Worm (Caenorhabditis elegans) whole organism, L4 larva: ENCODE measurements around the gene cav-1.

Experiments used
- F10B5.3 ChIP-seq: sonication (generic microtip); optimal IDR thresholded peaks from 2 replicates; lab custom pipeline; 2016; ENCODE audit warnings: mild to moderate bottlenecking, missing genetic modification characterization, missing compliant biosample characterization
- F37D6.2 ChIP-seq: sonication (generic microtip); optimal IDR thresholded peaks from 2 replicates; lab custom pipeline; 2016; ENCODE audit warnings: mild to moderate bottlenecking, missing genetic modification characterization, missing compliant biosample characterization
- F49E8.2 ChIP-seq: sonication (generic microtip); optimal IDR thresholded peaks from 2 replicates; lab custom pipeline; 2016; ENCODE audit warnings: missing compliant biosample characterization, mild to moderate bottlenecking, missing genetic modification characterization, borderline replicate concordance
- R02D3.7 ChIP-seq: fragments of 150-350 bp; sonication (generic microtip); optimal IDR thresholded peaks from 3 replicates; lab custom pipeline; 2014; ENCODE audit warnings: missing biosample characterization, missing genetic modification characterization
- T20F7.1 ChIP-seq: fragments of 200-800 bp; sonication (Bioruptor generic); optimal IDR thresholded peaks from 2 replicates; lab custom pipeline; 2018; ENCODE audit warnings: mild to moderate bottlenecking, missing genetic modification characterization, missing compliant biosample characterization
- T26A8.4 ChIP-seq: fragments of 200-800 bp; sonication (Bioruptor generic); IDR thresholded peaks from 2 replicates; pipeline ENCODE4 v1.3.6; 2022; ENCODE audit warnings: missing genetic modification characterization, missing compliant biosample characterization
- Y105C5A.15 ChIP-seq: fragments of 200-800 bp; sonication (Bioruptor generic); IDR thresholded peaks from 2 replicates; pipeline ENCODE4 v1.3.6; 2022; ENCODE audit warnings: missing genetic modification characterization, missing compliant biosample characterization
- Y48G9A.11 ChIP-seq: fragments of 200-800 bp; sonication (Bioruptor generic); IDR thresholded peaks from 2 replicates; pipeline ENCODE4 v1.3.6; 2022; ENCODE audit warnings: missing genetic modification reagents, missing genetic modification characterization, missing compliant biosample characterization
- ZK337.2 ChIP-seq: fragments of 200-800 bp; sonication (Bioruptor generic); IDR thresholded peaks from 2 replicates; pipeline ENCODE4 v1.3.6; 2022; ENCODE audit warnings: missing genetic modification reagents, missing genetic modification characterization, missing compliant biosample characterization
- aha-1 ChIP-seq: fragments of 150-350 bp; peaks from one replicate; lab custom pipeline; 2014; ENCODE audit warnings: missing biosample characterization, missing genetic modification characterization
- ama-1 ChIP-seq: fragments of 150-350 bp; optimal IDR thresholded peaks from 2 replicates; lab custom pipeline; 2014; ENCODE audit warnings: inconsistent platforms, mixed read lengths
- ceh-20 ChIP-seq: fragments of 200-800 bp; sonication (Bioruptor generic); IDR thresholded peaks from 2 replicates; pipeline ENCODE4 v1.3.6; 2022; ENCODE audit warnings: missing genetic modification reagents, missing genetic modification characterization, missing compliant biosample characterization
- ceh-28 ChIP-seq: fragments of 150-350 bp; optimal IDR thresholded peaks from 2 replicates; lab custom pipeline; 2014; ENCODE audit warnings: missing biosample characterization, missing genetic modification reagents, missing genetic modification characterization
- ctbp-1 ChIP-seq: fragments of 200-800 bp; sonication (Bioruptor generic); IDR thresholded peaks from 2 replicates; pipeline ENCODE4 v1.3.6; 2022; ENCODE audit warnings: missing genetic modification reagents, missing genetic modification characterization, missing compliant biosample characterization
- daf-16 ChIP-seq, 3 experiments: sonication (generic microtip); optimal IDR thresholded peaks; 2 replicates each; lab custom pipeline; 2016 to 2017; ENCODE audit warnings: missing genetic modification characterization in 3 of 3, missing genetic modification reagents in 3 of 3, mild to moderate bottlenecking in 2 of 3, missing compliant biosample characterization in 2 of 3, missing biosample characterization in 1 of 3, moderate library complexity in 1 of 3
- dmd-9 ChIP-seq: fragments of 200-800 bp; sonication (Bioruptor generic); IDR thresholded peaks from 2 replicates; pipeline ENCODE4 v1.3.6; 2022; ENCODE audit warnings: missing genetic modification reagents, missing genetic modification characterization, missing compliant biosample characterization
- dve-1 ChIP-seq: sonication (generic microtip); optimal IDR thresholded peaks from 2 replicates; lab custom pipeline; 2017; ENCODE audit warnings: antibody characterized with exemption, mild to moderate bottlenecking, missing genetic modification characterization, missing compliant biosample characterization; ENCODE audit not compliant: insufficient read depth
- egl-27 ChIP-seq: sonication (generic microtip); optimal IDR thresholded peaks from 3 replicates; lab custom pipeline; 2017; ENCODE audit warnings: missing biosample characterization, missing genetic modification reagents, missing genetic modification characterization
- egl-43 ChIP-seq: fragments of 200-800 bp; sonication (Bioruptor generic); IDR thresholded peaks from 2 replicates; pipeline ENCODE4 v1.3.6; 2022; ENCODE audit warnings: missing genetic modification reagents, missing genetic modification characterization, missing compliant biosample characterization
- fkh-10 ChIP-seq: fragments of 150-350 bp; optimal IDR thresholded peaks from 2 replicates; lab custom pipeline; 2014; ENCODE audit warnings: missing biosample characterization, missing genetic modification reagents, missing genetic modification characterization
- gei-8 ChIP-seq: fragments of 200-800 bp; sonication (Bioruptor generic); optimal IDR thresholded peaks from 2 replicates; lab custom pipeline; 2018; ENCODE audit warnings: mild to moderate bottlenecking, missing genetic modification characterization, missing compliant biosample characterization
- hif-1 ChIP-seq, 2 experiments: sonication (generic microtip); optimal IDR thresholded peaks; 2 replicates each; lab custom pipeline; 2016 to 2017; ENCODE audit warnings: missing compliant biosample characterization in 2 of 2, missing genetic modification characterization in 2 of 2, missing genetic modification reagents in 2 of 2, missing genotype in 2 of 2, mild to moderate bottlenecking in 1 of 2
- hlh-11 ChIP-seq: fragments of 200-800 bp; sonication (Bioruptor generic); optimal IDR thresholded peaks from 2 replicates; lab custom pipeline; 2018; ENCODE audit warnings: mild to moderate bottlenecking, missing genetic modification characterization, missing compliant biosample characterization
- hlh-30 ChIP-seq: sonication (generic microtip); optimal IDR thresholded peaks from 2 replicates; lab custom pipeline; 2017; ENCODE audit warnings: antibody characterized with exemption, mild to moderate bottlenecking, missing genetic modification characterization, missing compliant biosample characterization; ENCODE audit not compliant: insufficient read depth
- jun-1 ChIP-seq: fragments of 150-350 bp; optimal IDR thresholded peaks from 2 replicates; lab custom pipeline; 2014; ENCODE audit warnings: missing biosample characterization, missing genetic modification reagents, missing genetic modification characterization
- lin-39 ChIP-seq: fragments of 150-350 bp; optimal IDR thresholded peaks from 2 replicates; lab custom pipeline; 2014; ENCODE audit warnings: missing biosample characterization, missing genetic modification reagents, missing genetic modification characterization
- mdl-1 ChIP-seq, 2 experiments: fragments of 150-350 bp in 1 of 2; sonication (generic microtip) in 1 of 2; optimal IDR thresholded peaks; 2 replicates each; lab custom pipeline; 2014 to 2017; ENCODE audit warnings: missing biosample characterization in 2 of 2, missing genetic modification characterization in 2 of 2
- mdt-29 ChIP-seq: fragments of 200-800 bp; sonication (Bioruptor generic); IDR thresholded peaks from 2 replicates; pipeline ENCODE4 v1.3.6; 2022; ENCODE audit warnings: missing genetic modification reagents, missing genetic modification characterization, missing compliant biosample characterization
- nhr-11 ChIP-seq: fragments of 150-350 bp; optimal IDR thresholded peaks from 2 replicates; lab custom pipeline; 2014; ENCODE audit warnings: missing biosample characterization, missing genetic modification characterization
- nhr-111 ChIP-seq: fragments of 200-800 bp; sonication (Bioruptor generic); optimal IDR thresholded peaks from 2 replicates; lab custom pipeline; 2018; ENCODE audit warnings: mild to moderate bottlenecking, missing genetic modification characterization, missing compliant biosample characterization
- nhr-28 ChIP-seq: fragments of 150-350 bp; optimal IDR thresholded peaks from 2 replicates; lab custom pipeline; 2014; ENCODE audit warnings: missing biosample characterization, missing genetic modification characterization
- nhr-48 ChIP-seq: sonication (generic microtip); optimal IDR thresholded peaks from 2 replicates; lab custom pipeline; 2016; ENCODE audit warnings: mild to moderate bottlenecking, missing genetic modification characterization, missing compliant biosample characterization
- nhr-77 ChIP-seq: fragments of 150-350 bp; optimal IDR thresholded peaks from 2 replicates; lab custom pipeline; 2014; ENCODE audit warnings: missing biosample characterization, missing genetic modification characterization
- pha-4 ChIP-seq, 2 experiments: fragments of 150-350 bp in 1 of 2; fragments of 200-800 bp in 1 of 2; sonication (Bioruptor generic) in 1 of 2; IDR thresholded peaks in 1 of 2; optimal IDR thresholded peaks in 1 of 2; 2 replicates each; pipeline versions ENCODE4 v1.3.6 to Lab custom; 2014 to 2022; ENCODE audit warnings: missing genetic modification characterization in 2 of 2, missing genetic modification reagents in 2 of 2, missing biosample characterization in 1 of 2, missing compliant biosample characterization in 1 of 2
- saeg-2 ChIP-seq: fragments of 200-800 bp; sonication (Bioruptor generic); IDR thresholded peaks from 2 replicates; pipeline ENCODE4 v1.3.6; 2022; ENCODE audit warnings: missing genetic modification reagents, missing genetic modification characterization, missing compliant biosample characterization
- sdz-12 ChIP-seq: fragments of 200-800 bp; sonication (Bioruptor generic); optimal IDR thresholded peaks from 2 replicates; lab custom pipeline; 2018; ENCODE audit warnings: mild to moderate bottlenecking, missing genetic modification characterization, missing compliant biosample characterization
- snpc-1.2 ChIP-seq: fragments of 200-800 bp; sonication (Bioruptor generic); IDR thresholded peaks from 2 replicates; pipeline ENCODE4 v1.3.6; 2022; ENCODE audit warnings: missing genetic modification reagents, missing genetic modification characterization, missing compliant biosample characterization
- tag-97 ChIP-seq: fragments of 200-800 bp; sonication (Bioruptor generic); IDR thresholded peaks from 2 replicates; pipeline ENCODE4 v1.3.6; 2022; ENCODE audit warnings: missing genetic modification characterization, missing compliant biosample characterization
- unc-39 ChIP-seq: sonication (generic microtip); optimal IDR thresholded peaks from 2 replicates; lab custom pipeline; 2017; ENCODE audit warnings: missing biosample characterization, missing genetic modification characterization
- unc-62 ChIP-seq, 3 experiments: fragments of 150-350 bp in 1 of 3; sonication (generic microtip); optimal IDR thresholded peaks in 2 of 3; peaks in 1 of 3; 1 replicate in 1 of 3; 2 replicates in 2 of 3; lab custom pipeline; 2014 to 2017; ENCODE audit warnings: missing biosample characterization in 3 of 3, missing genetic modification characterization in 3 of 3, missing genetic modification reagents in 3 of 3, missing genotype in 1 of 3
- vab-7 ChIP-seq: fragments of 200-800 bp; sonication (Bioruptor generic); IDR thresholded peaks from 2 replicates; pipeline ENCODE4 v1.3.6; 2022; ENCODE audit warnings: missing genetic modification reagents, missing genetic modification characterization, missing compliant biosample characterization
- zfp-3 ChIP-seq: fragments of 200-800 bp; sonication (Bioruptor generic); conservative IDR thresholded peaks from 2 replicates; pipeline ENCODE4 v1.3.6; 2022; ENCODE audit warnings: missing genetic modification reagents, missing genetic modification characterization, missing compliant biosample characterization
- zip-11 ChIP-seq: fragments of 200-800 bp; sonication (Bioruptor generic); IDR thresholded peaks from 2 replicates; pipeline ENCODE4 v1.3.6; 2022; ENCODE audit warnings: missing genetic modification characterization, missing compliant biosample characterization
- ztf-11 ChIP-seq: fragments of 150-350 bp; optimal IDR thresholded peaks from 2 replicates; lab custom pipeline; 2014; ENCODE audit warnings: missing biosample characterization, missing genetic modification characterization
- ztf-7 ChIP-seq: fragments of 150-350 bp; optimal IDR thresholded peaks from 2 replicates; lab custom pipeline; 2014; ENCODE audit warnings: missing biosample characterization, missing genetic modification characterization

The cav-1 gene

ce11 chrIV:9756647-9757424 is 15.5 kb upstream of the cav-1 start (continued):
- TF ChIP-seq Y105C5A.15 (GFP tag; lab: Robert Waterston, UW) (no peak), nhr-28 (tag; lab: Kevin White, UChicago) (peak; percentile 94), ama-1 (lab: Kevin White, UChicago) (no peak), nhr-77 (tag; lab: Kevin White, UChicago) (peak; percentile 48), dmd-9 (no peak), unc-39 (tag; lab: Kevin White, UChicago) (no peak), dve-1 (tag; lab: Kevin White, UChicago) (peak; percentile 89), tag-97 (GFP tag; lab: Robert Waterston, UW) (no peak), mdt-29 (GFP tag; lab: Robert Waterston, UW) (no peak), zip-11 (GFP tag; lab: Robert Waterston, UW) (no peak), F10B5.3 (no peak), R02D3.7 (tag; lab: Kevin White, UChicago) (no peak), fkh-10 (GFP tag; lab: Kevin White, UChicago) (no peak), hlh-11 (peak; percentile 69), ctbp-1 (GFP tag; lab: Robert Waterston, UW) (0 out of 2 replicates have a peak, but pooled peaks have one; percentile 44), nhr-48 (tag; lab: Kevin White, UChicago) (no peak), Y48G9A.11 (no peak), snpc-1.2 (GFP tag; lab: Robert Waterston, UW) (no peak), daf-16 (GFP tag; optimal IDR thresholded peaks at IDR 0.05; lab: Kevin White, UChicago) (no peak), daf-16 (tag; optimal IDR thresholded peaks at IDR 0.05; lab: Kevin White, UChicago) (peak; percentile 56), unc-62 (GFP tag; optimal IDR thresholded peaks at IDR 0.05 in 1 of 2; lab: Kevin White, UChicago) (no peak), unc-62 (tag; optimal IDR thresholded peaks at IDR 0.05; lab: Kevin White, UChicago) (no peak), aha-1 (tag; lab: Kevin White, UChicago) (no peak)

- no peak for TF ChIP-seq lin-39 (tag; lab: Kevin White, UChicago)
- TF ChIP-seq zfp-3 (GFP tag; lab: Robert Waterston, UW), result no peak
- no peak for TF ChIP-seq ceh-28 (tag; lab: Kevin White, UChicago)
- TF ChIP-seq nhr-111, result no peak
- TF ChIP-seq sdz-12, result no peak
Observed at ce11 chrIV:9757425-9757740, 14.9 kb upstream of the cav-1 start, which contains the start of gene nhr-97. Gene nhr-97, plus strand, starts transcription at chrIV:9757641.

DNA sequence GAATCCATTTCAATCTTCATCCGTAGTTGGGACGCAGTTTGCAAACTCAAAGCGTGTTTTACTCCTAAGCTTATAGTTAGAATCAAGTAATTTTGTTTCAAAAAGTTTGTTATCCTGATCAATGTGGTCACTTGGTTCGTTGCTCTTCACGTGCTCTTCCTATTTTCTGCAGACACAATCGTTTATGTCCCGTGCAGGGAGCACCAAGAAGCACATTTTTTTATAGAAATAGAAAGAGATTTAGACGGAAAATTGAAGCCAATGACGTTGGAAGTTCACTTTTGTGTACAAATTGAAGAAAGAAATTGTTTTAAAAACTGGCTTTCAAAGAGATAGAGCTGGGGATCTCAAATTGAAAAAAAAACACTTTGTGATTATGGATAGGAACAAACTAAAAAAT is 10.6 kb upstream of the cav-1 start:
- no peak for TF ChIP-seq Y105C5A.15 (GFP tag; lab: Robert Waterston, UW)
- peak; percentile 21 for TF ChIP-seq hlh-11
- no peak for TF ChIP-seq egl-27 (tag; lab: Kevin White, UChicago)
- TF ChIP-seq ztf-11 (tag; lab: Kevin White, UChicago), result no peak
- no peak for TF ChIP-seq vab-7 (GFP tag; lab: Robert Waterston, UW)
- TF ChIP-seq egl-43 (GFP tag; lab: Robert Waterston, UW), result no peak
- peak; percentile 19 for TF ChIP-seq dve-1 (tag; lab: Kevin White, UChicago)
- no peak for TF ChIP-seq mdl-1 (tag; optimal IDR thresholded peaks at IDR 0.05; lab: Kevin White, UChicago)
- peak; percentile 19 for TF ChIP-seq T20F7.1 (GFP tag; lab: Kevin White, UChicago)
- no peak for TF ChIP-seq ZK337.2
- TF ChIP-seq hlh-30 (tag; lab: Kevin White, UChicago), result peak; percentile 67
- TF ChIP-seq gei-8 (GFP tag; lab: Kevin White, UChicago), result no peak
- TF ChIP-seq aha-1 (tag; lab: Kevin White, UChicago), result peak; percentile 46
- no peak for TF ChIP-seq F37D6.2 (tag; lab: Kevin White, UChicago)
- no peak for TF ChIP-seq T26A8.4 (GFP tag; lab: Robert Waterston, UW)
- TF ChIP-seq fkh-10 (GFP tag; lab: Kevin White, UChicago), result no peak
- no peak for TF ChIP-seq ceh-20 (GFP tag; lab: Robert Waterston, UW)
- TF ChIP-seq ztf-7 (tag; lab: Kevin White, UChicago), result no peak
- TF ChIP-seq jun-1, result no peak
- TF ChIP-seq F49E8.2 (tag; lab: Kevin White, UChicago), result no peak
- no peak for TF ChIP-seq zfp-3 (GFP tag; lab: Robert Waterston, UW)
- TF ChIP-seq saeg-2 (GFP tag; lab: Robert Waterston, UW), result no peak
- TF ChIP-seq unc-39 (tag; lab: Kevin White, UChicago), result no peak
- TF ChIP-seq pha-4 (GFP tag; IDR thresholded peaks at IDR 0.05; lab: Robert Waterston, UW), result no peak
- no peak for TF ChIP-seq pha-4 (tag; optimal IDR thresholded peaks at IDR 0.05; lab: Kevin White, UChicago)
- TF ChIP-seq ctbp-1 (GFP tag; lab: Robert Waterston, UW), result no peak
- TF ChIP-seq nhr-11, result no peak
- no peak for TF ChIP-seq hif-1 (tag; optimal IDR thresholded peaks at IDR 0.05; lab: Kevin White, UChicago)
